Worm (Caenorhabditis elegans) whole organism, late embryonic: ENCODE results near the gene srv-24.

ENCODE experiments used
- C08G9.2 ChIP-seq: sonication (generic microtip); optimal IDR thresholded peaks from 2 replicates; lab custom pipeline; 2016; ENCODE audit warnings: mild to moderate bottlenecking, missing genetic modification characterization, moderate library complexity, missing compliant biosample characterization
- C38D4.7 ChIP-seq: fragments of 200-800 bp; sonication (Bioruptor generic); optimal IDR thresholded peaks from 2 replicates; lab custom pipeline; 2018; ENCODE audit warnings: mild to moderate bottlenecking, missing genetic modification characterization, moderate library complexity, missing compliant biosample characterization
- K02D7.2 ChIP-seq: sonication (generic microtip); optimal IDR thresholded peaks from 2 replicates; lab custom pipeline; 2017; ENCODE audit warnings: mild to moderate bottlenecking, missing genetic modification characterization, missing compliant biosample characterization
- K09A11.1 ChIP-seq: sonication (generic microtip); optimal IDR thresholded peaks from 2 replicates; lab custom pipeline; 2017; ENCODE audit warnings: antibody characterized with exemption, mild to moderate bottlenecking, missing genetic modification characterization, missing compliant biosample characterization; ENCODE audit not compliant: insufficient read depth
- T23F11.4 ChIP-seq: fragments of 200-800 bp; sonication (Bioruptor generic); optimal IDR thresholded peaks from 2 replicates; lab custom pipeline; 2018; ENCODE audit warnings: mild to moderate bottlenecking, missing genetic modification characterization, missing compliant biosample characterization
- Y22D7AL.16 ChIP-seq: sonication (generic microtip); optimal IDR thresholded peaks from 2 replicates; lab custom pipeline; 2016; ENCODE audit warnings: missing genetic modification characterization, missing compliant biosample characterization
- ama-1 ChIP-seq: fragments of 150-350 bp; optimal IDR thresholded peaks from 2 replicates; lab custom pipeline; 2014
- ceh-14 ChIP-seq: sonication (generic microtip); optimal IDR thresholded peaks from 2 replicates; lab custom pipeline; 2016; ENCODE audit warnings: missing genotype, missing genetic modification characterization, missing compliant biosample characterization
- ceh-18 ChIP-seq: sonication (generic microtip); optimal IDR thresholded peaks from 2 replicates; lab custom pipeline; 2016; ENCODE audit warnings: missing genetic modification characterization, missing compliant biosample characterization
- ceh-19 ChIP-seq: fragments of 200-800 bp; sonication (Bioruptor generic); optimal IDR thresholded peaks from 2 replicates; lab custom pipeline; 2018; ENCODE audit warnings: mild to moderate bottlenecking, missing genetic modification characterization, missing compliant biosample characterization
- ceh-2 ChIP-seq: sonication (generic microtip); optimal IDR thresholded peaks from 2 replicates; lab custom pipeline; 2016; ENCODE audit warnings: missing genotype, missing genetic modification characterization, missing compliant biosample characterization
- ceh-24 ChIP-seq: sonication (generic microtip); optimal IDR thresholded peaks from 2 replicates; lab custom pipeline; 2016; ENCODE audit warnings: mild to moderate bottlenecking, missing genetic modification characterization, missing compliant biosample characterization
- ceh-30 ChIP-seq: fragments of 150-350 bp; optimal IDR thresholded peaks from 2 replicates; lab custom pipeline; 2014; ENCODE audit warnings: missing biosample characterization, missing genetic modification characterization
- ceh-31 ChIP-seq: sonication (generic microtip); optimal IDR thresholded peaks from 2 replicates; lab custom pipeline; 2016; ENCODE audit warnings: missing genetic modification characterization, missing compliant biosample characterization
- dve-1 ChIP-seq: sonication (generic microtip); optimal IDR thresholded peaks from 2 replicates; lab custom pipeline; 2017; ENCODE audit warnings: antibody characterized with exemption, mild to moderate bottlenecking, missing genetic modification characterization, missing compliant biosample characterization
- elt-2 ChIP-seq: sonication (generic microtip); optimal IDR thresholded peaks from 2 replicates; lab custom pipeline; 2016; ENCODE audit warnings: missing genetic modification reagents, missing genetic modification characterization, missing compliant biosample characterization
- elt-4 ChIP-seq: sonication (generic microtip); optimal IDR thresholded peaks from 2 replicates; lab custom pipeline; 2016; ENCODE audit warnings: missing genetic modification characterization, missing compliant biosample characterization
- ets-4 ChIP-seq: sonication (generic microtip); optimal IDR thresholded peaks from 2 replicates; lab custom pipeline; 2016; ENCODE audit warnings: missing genetic modification characterization, missing compliant biosample characterization
- fkh-6 ChIP-seq: sonication (generic microtip); optimal IDR thresholded peaks from 2 replicates; lab custom pipeline; 2016; ENCODE audit warnings: missing genetic modification characterization, missing compliant biosample characterization
- hlh-15 ChIP-seq: sonication (generic microtip); optimal IDR thresholded peaks from 2 replicates; lab custom pipeline; 2016; ENCODE audit warnings: missing genetic modification characterization, missing compliant biosample characterization
- hlh-30 ChIP-seq: sonication (generic microtip); optimal IDR thresholded peaks from 2 replicates; lab custom pipeline; 2017; ENCODE audit warnings: antibody characterized with exemption, missing genetic modification characterization, missing compliant biosample characterization; ENCODE audit not compliant: insufficient read depth
- madf-2 ChIP-seq: sonication (generic microtip); optimal IDR thresholded peaks from 2 replicates; lab custom pipeline; 2017; ENCODE audit warnings: missing genetic modification characterization, missing compliant biosample characterization
- mec-3 ChIP-seq: sonication (generic microtip); optimal IDR thresholded peaks from 2 replicates; lab custom pipeline; 2016; ENCODE audit warnings: borderline replicate concordance, missing genetic modification characterization, missing compliant biosample characterization
- nhr-11 ChIP-seq: fragments of 150-350 bp; optimal IDR thresholded peaks from 2 replicates; lab custom pipeline; 2014; ENCODE audit warnings: missing biosample characterization, missing genetic modification characterization
- nhr-232 ChIP-seq: sonication (generic microtip); optimal IDR thresholded peaks from 2 replicates; lab custom pipeline; 2016; ENCODE audit warnings: missing genetic modification characterization, missing compliant biosample characterization
- pag-3 ChIP-seq: sonication (generic microtip); optimal IDR thresholded peaks from 2 replicates; lab custom pipeline; 2016; ENCODE audit warnings: missing compliant biosample characterization, missing genetic modification characterization, borderline replicate concordance
- pqm-1 ChIP-seq: sonication (generic microtip); optimal IDR thresholded peaks from 2 replicates; lab custom pipeline; 2016; ENCODE audit warnings: missing genetic modification characterization, missing compliant biosample characterization
- pros-1 ChIP-seq: fragments of 150-350 bp; optimal IDR thresholded peaks from 2 replicates; lab custom pipeline; 2014; ENCODE audit warnings: missing biosample characterization, missing genetic modification reagents, missing genetic modification characterization
- ref-2 ChIP-seq: sonication (generic microtip); optimal IDR thresholded peaks from 2 replicates; lab custom pipeline; 2016; ENCODE audit warnings: missing genetic modification characterization, missing compliant biosample characterization
- syd-9 ChIP-seq: sonication (generic microtip); optimal IDR thresholded peaks from 2 replicates; lab custom pipeline; 2016; ENCODE audit warnings: mild to moderate bottlenecking, missing genetic modification characterization, moderate library complexity, missing compliant biosample characterization
- tbx-7 ChIP-seq: sonication (generic microtip); optimal IDR thresholded peaks from 2 replicates; lab custom pipeline; 2016; ENCODE audit warnings: missing genotype, missing genetic modification characterization, missing compliant biosample characterization
- ttx-3 ChIP-seq: sonication (generic microtip); optimal IDR thresholded peaks from 2 replicates; lab custom pipeline; 2016; ENCODE audit warnings: missing genetic modification reagents, missing genetic modification characterization, missing compliant biosample characterization
- unc-42 ChIP-seq: sonication (generic microtip); optimal IDR thresholded peaks from 2 replicates; lab custom pipeline; 2016; ENCODE audit warnings: missing genotype, missing genetic modification characterization, missing compliant biosample characterization

srv-24 gene

ce11 chrIV:6303642-6304041 is 13.0 kb upstream of the srv-24 start, which contains the start of gene srv-25 (continued):
- no peak for TF ChIP-seq hlh-15 (tag; lab: Kevin White, UChicago)

- no peak for TF ChIP-seq mec-3
- no peak for TF ChIP-seq unc-42 (tag; lab: Kevin White, UChicago)
- TF ChIP-seq pros-1 (tag; lab: Kevin White, UChicago), result no peak
- no peak for TF ChIP-seq elt-4 (tag; lab: Kevin White, UChicago)
- no peak for TF ChIP-seq ceh-2 (tag; lab: Kevin White, UChicago)
- no peak for TF ChIP-seq ttx-3
- TF ChIP-seq pag-3 (tag; lab: Kevin White, UChicago), result no peak
- TF ChIP-seq ceh-30 (tag; lab: Kevin White, UChicago), result no peak
- no peak for TF ChIP-seq T23F11.4 (GFP tag; lab: Kevin White, UChicago)
- TF ChIP-seq, all 69 proteins: peak for 0
Measured at ce11 chrIV:6301764-6302163, 11.1 kb upstream of the srv-24 start, which contains the start of gene srv-26. srv-26 (minus strand) TSS chrIV:6301864.

ce11 chrIV:6299523-6299922 is 8.9 kb upstream of the srv-24 start:
- no peak for TF ChIP-seq C38D4.7 (GFP tag; lab: Kevin White, UChicago)
- TF ChIP-seq Y22D7AL.16 (tag; lab: Kevin White, UChicago), result no peak
- no peak for TF ChIP-seq unc-42 (tag; lab: Kevin White, UChicago)
- no peak for TF ChIP-seq ceh-18 (tag; lab: Kevin White, UChicago)
- no peak for TF ChIP-seq fkh-6
- no peak for TF ChIP-seq syd-9 (tag; lab: Kevin White, UChicago)
- no peak for TF ChIP-seq dve-1 (tag; lab: Kevin White, UChicago)

- TF ChIP-seq nhr-232 (tag; lab: Kevin White, UChicago) (no peak), madf-2 (no peak), ceh-31 (tag; lab: Kevin White, UChicago) (no peak), C08G9.2 (no peak), K09A11.1 (tag; lab: Kevin White, UChicago) (no peak), Y22D7AL.16 (tag; lab: Kevin White, UChicago) (no peak), pros-1 (tag; lab: Kevin White, UChicago) (no peak), ref-2 (tag; lab: Kevin White, UChicago) (no peak), pqm-1 (tag; lab: Kevin White, UChicago) (no peak), K02D7.2 (no peak), T23F11.4 (GFP tag; lab: Kevin White, UChicago) (no peak), ceh-2 (tag; lab: Kevin White, UChicago) (no peak), tbx-7 (no peak), ceh-14 (no peak), ceh-24 (tag; lab: Kevin White, UChicago) (no peak)
Measured at ce11 chrIV:6298253-6298652, 7.6 kb upstream of the srv-24 start, which contains the start of gene srv-27. srv-27 (minus strand) TSS chrIV:6298353.

ce11 chrIV:6294081-6294480 is 3.4 kb upstream of the srv-24 start, which contains the start of gene hil-2:
hil-2 (plus strand) TSS chrIV:6294240.
- TF ChIP-seq ama-1 (lab: Kevin White, UChicago), result peak; percentile 34
- no peak for TF ChIP-seq ceh-14
- peak; percentile 26 for TF ChIP-seq elt-2 (tag; lab: Kevin White, UChicago)
- TF ChIP-seq ceh-31 (tag; lab: Kevin White, UChicago), result peak; percentile 53

ce11 chrIV:6284277-6284676 is 6.4 kb downstream of the srv-24 start, which contains the start of gene ops-1:
ops-1 (minus strand) TSS chrIV:6284377.
- TF ChIP-seq nhr-11 (tag; lab: Kevin White, UChicago), result no peak
- TF ChIP-seq nhr-232 (tag; lab: Kevin White, UChicago), result no peak
- TF ChIP-seq ets-4 (tag; lab: Kevin White, UChicago), result no peak
- TF ChIP-seq pros-1 (tag; lab: Kevin White, UChicago), result no peak
- no peak for TF ChIP-seq hlh-15 (tag; lab: Kevin White, UChicago)
- no peak for TF ChIP-seq ceh-18 (tag; lab: Kevin White, UChicago)
- no peak for TF ChIP-seq fkh-6
- TF ChIP-seq pqm-1 (tag; lab: Kevin White, UChicago), result no peak
- TF ChIP-seq ceh-30 (tag; lab: Kevin White, UChicago), result no peak
- TF ChIP-seq dve-1 (tag; lab: Kevin White, UChicago), result no peak
- TF ChIP-seq hlh-30 (tag; lab: Kevin White, UChicago), result no peak
- TF ChIP-seq T23F11.4 (GFP tag; lab: Kevin White, UChicago), result no peak
- TF ChIP-seq ceh-19, result no peak
- TF ChIP-seq pag-3 (tag; lab: Kevin White, UChicago), result no peak
- TF ChIP-seq tbx-7, result no peak
